Fruit fly (Drosophila melanogaster): ENCODE measurements around the gene CG9970.

CG9970 gene

DNA sequence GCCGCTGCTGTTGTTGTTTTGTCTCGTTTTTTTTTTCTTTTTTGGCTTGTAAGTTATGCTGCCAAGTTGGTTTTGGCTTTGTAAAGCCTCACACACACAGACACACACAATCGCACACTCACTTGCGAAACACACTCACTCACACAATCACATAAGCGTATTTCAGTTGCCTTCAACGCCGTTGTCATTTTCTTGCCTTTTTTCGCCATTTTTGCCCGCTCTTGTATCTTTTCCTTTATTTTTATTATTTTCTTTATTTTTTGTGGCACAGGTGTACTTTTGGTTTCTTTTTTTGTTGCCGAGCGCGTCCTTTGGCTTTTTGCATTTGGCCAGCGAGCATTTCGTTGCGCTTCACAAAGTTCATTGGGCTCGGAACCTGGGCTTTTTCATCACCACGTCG lies 43.4 kb downstream of the CG9970 start (continued):
- TF ChIP-seq acj6 (GFP tag; optimal IDR thresholded peaks at IDR 0.05) (no peak), CG8319 (GFP tag; optimal IDR thresholded peaks at IDR 0.05) (no peak), svp (GFP tag) (peak; percentile 64), dsx (GFP tag; optimal IDR thresholded peaks at IDR 0.05; ENCODE audit: poor library complexity, severe bottlenecking) (peak; percentile 73), salr (GFP tag; optimal IDR thresholded peaks at IDR 0.05) (peak in 1 of 2 experiments; percentile 19), Eip93F (GFP tag; optimal IDR thresholded peaks at IDR 0.05) (no peak), cyc (GFP tag; optimal IDR thresholded peaks at IDR 0.05) (no peak), CG9139 (GFP tag; optimal IDR thresholded peaks at IDR 0.05) (peak; percentile 89), Gug (GFP tag; IDR thresholded peaks at IDR 0.05) (no peak), lz (GFP tag; optimal IDR thresholded peaks at IDR 0.05) (no peak), CG3032 (tag; optimal IDR thresholded peaks at IDR 0.05) (peak; percentile 60), CG6276 (GFP tag; optimal IDR thresholded peaks at IDR 0.05) (no peak), CG11762 (GFP tag; optimal IDR thresholded peaks at IDR 0.05; ENCODE audit: insufficient read depth) (no peak), Smox (GFP tag; optimal IDR thresholded peaks at IDR 0.05) (no peak), Met (GFP tag; optimal IDR thresholded peaks at IDR 0.05) (peak; percentile 12), ss (GFP tag; optimal IDR thresholded peaks at IDR 0.05) (peak; percentile 87 to 90), CG15336 (GFP tag; IDR thresholded peaks at IDR 0.05) (no peak), CG6808 (GFP tag; optimal IDR thresholded peaks at IDR 0.05) (peak; percentile 79), Ets21C (GFP tag; optimal IDR thresholded peaks at IDR 0.05) (no peak), CG7368 (GFP tag; optimal IDR thresholded peaks at IDR 0.05) (no peak), CG6792 (GFP tag; optimal IDR thresholded peaks at IDR 0.05) (peak; percentile 43), CG11294 (GFP tag; IDR thresholded peaks at IDR 0.05) (no peak), Hr39 (GFP tag; optimal IDR thresholded peaks at IDR 0.05) (no peak), topi (GFP tag; optimal IDR thresholded peaks at IDR 0.05) (no peak), Blimp-1 (GFP tag; optimal IDR thresholded peaks at IDR 0.05) (peak; percentile 39), Hr38 (GFP tag; optimal IDR thresholded peaks at IDR 0.05) (no peak), fd59A (GFP tag; optimal IDR thresholded peaks at IDR 0.05) (no peak), OdsH (GFP tag; optimal IDR thresholded peaks at IDR 0.05) (no peak), eg (GFP tag; IDR thresholded peaks at IDR 0.05) (0 out of 3 replicates have a peak, but pooled peaks have one; percentile 19), Sox15 (GFP tag; optimal IDR thresholded peaks at IDR 0.05) (no peak), CG34406 (GFP tag; optimal IDR thresholded peaks at IDR 0.05) (peak; percentile 34), Hr4 (GFP tag; optimal IDR thresholded peaks at IDR 0.05) (no peak), vri (GFP tag; optimal IDR thresholded peaks at IDR 0.05) (peak; percentile 55), fd85E (GFP tag; optimal IDR thresholded peaks at IDR 0.05) (no peak), net (GFP tag; optimal IDR thresholded peaks at IDR 0.05) (peak; percentile 17)

DNA sequence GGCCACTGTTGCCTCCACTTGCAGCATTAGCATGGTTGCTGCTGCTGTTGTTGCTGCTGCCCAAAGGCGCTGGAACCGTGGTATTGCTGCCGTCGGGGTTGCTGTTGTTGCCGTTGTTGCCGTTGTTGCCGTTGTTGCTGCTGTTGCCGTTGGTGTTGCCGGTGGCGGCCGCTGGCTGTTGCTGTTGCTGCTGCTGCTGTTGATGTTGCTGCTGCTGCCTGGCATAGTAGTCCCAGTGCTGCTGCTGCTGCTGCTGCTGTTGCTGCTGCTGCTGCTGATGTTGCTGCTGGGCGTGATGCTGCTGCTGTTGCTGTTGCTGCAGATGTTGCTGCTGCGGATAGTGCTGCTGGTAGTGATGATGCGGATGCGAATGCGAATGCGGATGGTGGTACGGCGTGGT lies 45.3 kb downstream of the CG9970 start:
- no peak for TF ChIP-seq fd85E (GFP tag; optimal IDR thresholded peaks at IDR 0.05)
- TF ChIP-seq CG3919 (GFP tag; optimal IDR thresholded peaks at IDR 0.05) = peak; percentile 39

DNA sequence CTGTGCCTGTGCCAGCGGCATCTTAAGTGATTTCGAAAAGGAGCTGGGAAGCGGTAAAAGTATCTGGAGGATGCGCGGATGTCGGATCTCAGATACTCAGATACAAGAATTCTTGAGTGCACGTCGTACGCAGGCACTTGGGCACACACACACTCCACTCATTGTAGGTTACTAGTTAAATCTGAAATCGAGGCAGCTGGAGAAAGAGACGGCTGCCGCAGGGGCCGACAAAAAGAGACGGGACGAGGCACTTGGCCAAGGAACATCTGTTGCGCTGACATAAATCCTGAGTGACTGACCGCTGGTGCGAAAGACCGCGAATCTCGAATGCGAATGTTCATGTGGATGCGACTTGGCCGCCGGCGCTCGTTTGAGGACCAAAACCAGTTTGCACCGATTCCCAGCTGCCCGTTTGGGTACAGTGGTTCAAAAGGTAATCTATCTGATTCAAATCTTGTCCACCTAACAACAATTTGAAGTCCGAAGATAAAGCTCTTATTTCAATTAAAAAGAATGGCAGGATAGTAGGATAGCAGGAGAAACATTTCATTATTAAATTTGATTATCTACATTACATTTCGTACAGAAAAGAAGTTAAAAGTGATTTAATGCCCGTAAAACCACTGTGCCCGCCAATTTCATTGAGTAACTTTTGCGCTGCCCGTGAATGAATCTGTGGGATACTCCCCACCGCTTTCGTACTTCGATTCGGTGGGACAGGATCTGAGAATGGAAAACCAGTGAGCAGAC lies 47.6 kb downstream of the CG9970 start:
- peak; percentile 44 to 61 for TF ChIP-seq salr (GFP tag; optimal IDR thresholded peaks at IDR 0.05)
- 0 out of 3 replicates have a peak, but pooled peaks have one; percentile 16 for TF ChIP-seq eg (GFP tag; IDR thresholded peaks at IDR 0.05)
- peak; percentile 72 for TF ChIP-seq CG15336 (GFP tag; IDR thresholded peaks at IDR 0.05)
- peak; percentile 49 for TF ChIP-seq fd85E (GFP tag; optimal IDR thresholded peaks at IDR 0.05)
- TF ChIP-seq spab (GFP tag; optimal IDR thresholded peaks at IDR 0.05) = peak; percentile 74
- TF ChIP-seq dsx (GFP tag; optimal IDR thresholded peaks at IDR 0.05; ENCODE audit: poor library complexity, severe bottlenecking) = peak; percentile 73
- TF ChIP-seq CG6163 (GFP tag; IDR thresholded peaks at IDR 0.05) = peak; percentile 77
- TF ChIP-seq CG4318 (GFP tag; optimal IDR thresholded peaks at IDR 0.05) = peak; percentile 46
- peak; percentile 74 to 80 for TF ChIP-seq ss (GFP tag; optimal IDR thresholded peaks at IDR 0.05)
- TF ChIP-seq topi (GFP tag; optimal IDR thresholded peaks at IDR 0.05) = peak; percentile 86
- peak; percentile 69 for TF ChIP-seq CG6808 (GFP tag; optimal IDR thresholded peaks at IDR 0.05)
- peak; percentile 71 for TF ChIP-seq cyc (GFP tag; optimal IDR thresholded peaks at IDR 0.05)
- TF ChIP-seq Hr4 (GFP tag; optimal IDR thresholded peaks at IDR 0.05) = peak; percentile 49
- peak; percentile 69 for TF ChIP-seq CG31627 (GFP tag; optimal IDR thresholded peaks at IDR 0.05)
- TF ChIP-seq OdsH (GFP tag; optimal IDR thresholded peaks at IDR 0.05) = peak; percentile 73
- TF ChIP-seq Sox102F (GFP tag; optimal IDR thresholded peaks at IDR 0.05) = peak; percentile 90
- peak; percentile 90 for TF ChIP-seq Eip75B (GFP tag; optimal IDR thresholded peaks at IDR 0.05)
- TF ChIP-seq Eip93F (GFP tag; optimal IDR thresholded peaks at IDR 0.05) = peak; percentile 74
- peak; percentile 91 for TF ChIP-seq CG6792 (GFP tag; optimal IDR thresholded peaks at IDR 0.05)
- TF ChIP-seq CG7368 (GFP tag; optimal IDR thresholded peaks at IDR 0.05) = peak; percentile 67
- TF ChIP-seq lz (GFP tag; optimal IDR thresholded peaks at IDR 0.05) = peak; percentile 88
- TF ChIP-seq Hr39 (GFP tag; optimal IDR thresholded peaks at IDR 0.05) = peak; percentile 72
- peak; percentile 23 for TF ChIP-seq dac (GFP tag; optimal IDR thresholded peaks at IDR 0.05)
- no peak for TF ChIP-seq Gug (GFP tag; IDR thresholded peaks at IDR 0.05)
- peak; percentile 62 for TF ChIP-seq CG6276 (GFP tag; optimal IDR thresholded peaks at IDR 0.05)
- peak; percentile 82 for TF ChIP-seq net (GFP tag; optimal IDR thresholded peaks at IDR 0.05)
- TF ChIP-seq Ets21C (GFP tag; optimal IDR thresholded peaks at IDR 0.05) = peak; percentile 77
- TF ChIP-seq CG3032 (tag; optimal IDR thresholded peaks at IDR 0.05) = peak; percentile 79
